Worm (Caenorhabditis elegans) whole organism, L2 larva: ENCODE measurements around the gene pfd-1.

Experiments
- C34F6.9 ChIP-seq: fragments of 150-350 bp; optimal IDR thresholded peaks from 2 replicates; lab custom pipeline; 2014; ENCODE audit warnings: missing biosample characterization, missing genetic modification characterization
- F13H6.1 ChIP-seq: sonication (generic microtip); optimal IDR thresholded peaks from 2 replicates; lab custom pipeline; 2016; ENCODE audit warnings: missing genetic modification characterization, missing compliant biosample characterization
- Y55F3AM.14 ChIP-seq: fragments of 200-800 bp; sonication (Bioruptor generic); optimal IDR thresholded peaks from 2 replicates; lab custom pipeline; 2018; ENCODE audit warnings: mild to moderate bottlenecking, missing genetic modification characterization, missing compliant biosample characterization
- alr-1 ChIP-seq: fragments of 150-350 bp; optimal IDR thresholded peaks from 2 replicates; lab custom pipeline; 2014; ENCODE audit warnings: missing biosample characterization, missing genetic modification characterization
- aly-2 ChIP-seq: fragments of 150-350 bp; optimal IDR thresholded peaks from 2 replicates; lab custom pipeline; 2014; ENCODE audit warnings: missing biosample characterization, missing genetic modification characterization
- ama-1 ChIP-seq: fragments of 150-350 bp; optimal IDR thresholded peaks from 2 replicates; lab custom pipeline; 2018; ENCODE audit warnings: inconsistent platforms
- ceh-16 ChIP-seq: fragments of 150-350 bp; optimal IDR thresholded peaks from 2 replicates; lab custom pipeline; 2014; ENCODE audit warnings: missing biosample characterization, missing genetic modification characterization
- ceh-82 ChIP-seq: fragments of 150-350 bp; optimal IDR thresholded peaks from 2 replicates; lab custom pipeline; 2014; ENCODE audit warnings: missing biosample characterization, missing genetic modification characterization
- crh-2 ChIP-seq: sonication (generic microtip); optimal IDR thresholded peaks from 2 replicates; lab custom pipeline; 2017; ENCODE audit warnings: missing biosample characterization, missing genetic modification characterization
- dmd-4 ChIP-seq: sonication (generic microtip); optimal IDR thresholded peaks from 2 replicates; lab custom pipeline; 2017; ENCODE audit warnings: missing biosample characterization, missing genetic modification characterization
- egl-27 ChIP-seq: sonication (generic microtip); optimal IDR thresholded peaks from 3 replicates; lab custom pipeline; 2017; ENCODE audit warnings: missing biosample characterization, missing genetic modification reagents, missing genetic modification characterization
- elt-1 ChIP-seq: fragments of 150-350 bp; optimal IDR thresholded peaks from 2 replicates; lab custom pipeline; 2014; ENCODE audit warnings: missing biosample characterization, missing genetic modification characterization
- fos-1 ChIP-seq: fragments of 150-350 bp; optimal IDR thresholded peaks from 2 replicates; lab custom pipeline; 2014; ENCODE audit warnings: missing biosample characterization, missing genetic modification characterization
- lin-13 ChIP-seq: fragments of 150-350 bp; optimal IDR thresholded peaks from 2 replicates; lab custom pipeline; 2014; ENCODE audit warnings: missing biosample characterization, missing genetic modification reagents, missing genetic modification characterization
- lsy-2 ChIP-seq, 2 experiments: fragments of 150-350 bp in 1 of 2; sonication (generic microtip) in 1 of 2; optimal IDR thresholded peaks; 2 replicates each; lab custom pipeline; 2014 to 2017; ENCODE audit warnings: missing biosample characterization in 2 of 2, missing genetic modification characterization in 2 of 2
- mab-5 ChIP-seq: fragments of 150-350 bp; optimal IDR thresholded peaks from 2 replicates; lab custom pipeline; 2014; ENCODE audit warnings: missing biosample characterization, missing genetic modification characterization
- mbf-1 ChIP-seq: sonication (generic microtip); optimal IDR thresholded peaks from 2 replicates; lab custom pipeline; 2017; ENCODE audit warnings: missing biosample characterization, missing genetic modification characterization
- mdl-1 ChIP-seq, 2 experiments: fragments of 150-350 bp in 1 of 2; sonication (generic microtip) in 1 of 2; optimal IDR thresholded peaks; 2 replicates each; lab custom pipeline; 2017; ENCODE audit warnings: missing biosample characterization in 2 of 2, missing genetic modification characterization in 2 of 2
- nhr-10 ChIP-seq: sonication (generic microtip); optimal IDR thresholded peaks from 2 replicates; lab custom pipeline; 2017; ENCODE audit warnings: missing biosample characterization, missing genetic modification characterization
- nhr-12 ChIP-seq: fragments of 150-350 bp; optimal IDR thresholded peaks from 2 replicates; lab custom pipeline; 2014; ENCODE audit warnings: missing biosample characterization, missing genetic modification characterization
- nhr-237 ChIP-seq: fragments of 150-350 bp; optimal IDR thresholded peaks from 2 replicates; lab custom pipeline; 2014; ENCODE audit warnings: missing biosample characterization, missing genetic modification characterization
- nhr-25 ChIP-seq: fragments of 150-350 bp; sonication (generic microtip); optimal IDR thresholded peaks from 3 replicates; lab custom pipeline; 2014; ENCODE audit warnings: missing biosample characterization, missing genetic modification characterization
- nhr-6 ChIP-seq: fragments of 150-350 bp; optimal IDR thresholded peaks from 2 replicates; lab custom pipeline; 2014; ENCODE audit warnings: missing biosample characterization, missing genetic modification characterization
- nhr-77 ChIP-seq: fragments of 150-350 bp; optimal IDR thresholded peaks from 2 replicates; lab custom pipeline; 2014; ENCODE audit warnings: missing biosample characterization, missing genetic modification characterization
- peb-1 ChIP-seq: fragments of 150-350 bp; optimal IDR thresholded peaks from 2 replicates; lab custom pipeline; 2014; ENCODE audit warnings: missing biosample characterization, missing genetic modification characterization
- sma-3 ChIP-seq: sonication (generic microtip); optimal IDR thresholded peaks from 2 replicates; lab custom pipeline; 2016; ENCODE audit warnings: missing genetic modification reagents, missing genetic modification characterization, missing compliant biosample characterization
- sma-9 ChIP-seq, 2 experiments: fragments of 150-350 bp in 1 of 2; sonication (generic microtip) in 1 of 2; optimal IDR thresholded peaks; 2 replicates each; lab custom pipeline; 2014 to 2016; ENCODE audit warnings: missing genetic modification characterization in 2 of 2, mild to moderate bottlenecking in 1 of 2, missing biosample characterization in 1 of 2, missing compliant biosample characterization in 1 of 2, missing genetic modification reagents in 1 of 2, moderate library complexity in 1 of 2
- snpc-4 ChIP-seq: fragments of 150-350 bp; optimal IDR thresholded peaks from 2 replicates; lab custom pipeline; 2014; ENCODE audit warnings: missing biosample characterization, missing genetic modification characterization
- unc-39 ChIP-seq: fragments of 150-350 bp; optimal IDR thresholded peaks from 2 replicates; lab custom pipeline; 2014; ENCODE audit warnings: missing biosample characterization, missing genetic modification characterization
- unc-55 ChIP-seq: fragments of 150-350 bp; sonication (generic microtip); optimal IDR thresholded peaks from 3 replicates; lab custom pipeline; 2014; ENCODE audit warnings: missing biosample characterization, missing genetic modification reagents, missing genetic modification characterization
- zag-1 ChIP-seq: fragments of 150-350 bp; optimal IDR thresholded peaks from 2 replicates; lab custom pipeline; 2014; ENCODE audit warnings: missing biosample characterization, missing genetic modification characterization
- ztf-1 ChIP-seq: fragments of 200-800 bp; sonication (Bioruptor generic); conservative IDR thresholded peaks from 2 replicates; pipeline ENCODE4 v1.3.6; 2022; ENCODE audit warnings: missing genetic modification characterization, missing compliant biosample characterization
- ztf-11 ChIP-seq: sonication (generic microtip); optimal IDR thresholded peaks from 2 replicates; lab custom pipeline; 2017; ENCODE audit warnings: missing biosample characterization, missing genetic modification characterization
- ztf-4 ChIP-seq: fragments of 150-350 bp; optimal IDR thresholded peaks from 2 replicates; lab custom pipeline; 2014; ENCODE audit warnings: missing biosample characterization, missing genetic modification characterization

The pfd-1 gene

DNA sequence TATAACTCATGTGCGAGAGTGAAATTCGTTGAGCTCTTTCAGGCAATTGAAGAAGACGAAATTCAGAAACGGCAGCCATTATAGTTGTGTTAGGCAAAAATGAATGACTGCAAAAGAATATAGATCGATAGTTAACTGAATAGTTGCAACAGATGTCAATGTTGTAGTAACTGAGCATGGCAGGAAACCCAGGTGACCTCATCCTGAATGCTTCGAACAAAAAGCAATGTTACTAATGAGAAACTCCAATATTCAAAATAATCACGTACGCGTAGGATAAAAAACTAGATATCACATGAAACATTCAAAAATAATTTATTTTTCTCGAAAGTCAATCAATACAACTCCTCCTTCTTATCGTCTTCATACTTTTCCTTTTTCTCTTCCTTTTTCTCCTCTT lies 12.5 kb downstream of the pfd-1 start, which contains the start of gene fbxb-9:
TSS of gene fbxb-9 (minus strand) at position 101 of the 400 bp plus-strand sequence.
- TF ChIP-seq ztf-1 (GFP tag; lab: Robert Waterston, UW) (no peak), peb-1 (tag; lab: Kevin White, UChicago) (no peak), lsy-2 (tag; optimal IDR thresholded peaks at IDR 0.05; lab: Kevin White, UChicago) (no peak), unc-55 (GFP tag; lab: Kevin White, UChicago) (no peak), mbf-1 (tag; lab: Kevin White, UChicago) (no peak), snpc-4 (tag; lab: Kevin White, UChicago) (no peak), lin-13 (GFP tag; lab: Kevin White, UChicago) (no peak), elt-1 (tag; lab: Kevin White, UChicago) (no peak)

DNA sequence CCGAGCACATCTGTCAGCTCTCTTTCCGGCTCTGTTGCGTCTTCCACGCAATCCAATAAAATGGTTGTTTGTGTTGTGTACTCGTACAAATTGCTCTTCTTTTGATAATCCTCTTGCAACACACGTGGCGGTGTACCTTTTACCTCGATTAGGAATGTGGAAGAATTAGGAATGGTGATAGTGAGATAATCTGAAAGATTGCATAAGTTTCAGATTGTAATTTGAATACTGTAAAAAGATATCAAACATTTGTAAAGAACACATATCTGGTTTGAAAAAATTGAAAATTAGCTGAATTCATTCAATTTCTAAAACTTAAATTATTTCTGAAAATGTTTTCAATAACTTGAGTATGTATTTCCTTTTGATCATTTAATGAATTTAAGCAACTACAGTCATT lies 14.9 kb downstream of the pfd-1 start, which contains the start of gene C08F8.6:
TSS of gene C08F8.6 (minus strand) at position 101 of the 400 bp plus-strand sequence.
- TF ChIP-seq crh-2 (tag; lab: Kevin White, UChicago) (no peak), nhr-25 (no peak), peb-1 (tag; lab: Kevin White, UChicago) (no peak), nhr-237 (tag; lab: Kevin White, UChicago) (no peak), ztf-11 (no peak), nhr-77 (no peak)

- TF ChIP-seq C34F6.9 (tag; lab: Kevin White, UChicago), result no peak
- TF ChIP-seq alr-1 (tag; lab: Kevin White, UChicago), result no peak
- TF ChIP-seq unc-55 (GFP tag; lab: Kevin White, UChicago), result no peak
- no peak for TF ChIP-seq unc-39 (tag; lab: Kevin White, UChicago)
- no peak for TF ChIP-seq ceh-16 (tag; lab: Kevin White, UChicago)
- no peak for TF ChIP-seq mab-5 (tag; lab: Kevin White, UChicago)
- no peak for TF ChIP-seq zag-1
- no peak for TF ChIP-seq aly-2 (tag; lab: Kevin White, UChicago)
Measured at ce11 chrIV:11169652-11170051, 19.7 kb downstream of the pfd-1 start, which contains the start of gene nhr-67. TSS of gene nhr-67 (plus strand) at chrIV:11169748.

ce11 chrIV:11174772-11175171 lies 24.9 kb downstream of the pfd-1 start:
- no peak for TF ChIP-seq nhr-12 (tag; lab: Kevin White, UChicago)
- TF ChIP-seq fos-1 (tag; lab: Kevin White, UChicago), result peak; percentile 1
- no peak for TF ChIP-seq Y55F3AM.14 (GFP tag; lab: Kevin White, UChicago)
- TF ChIP-seq egl-27 (tag; lab: Kevin White, UChicago), result no peak
- TF ChIP-seq sma-3 (GFP tag; lab: Kevin White, UChicago), result peak; percentile 29

DNA sequence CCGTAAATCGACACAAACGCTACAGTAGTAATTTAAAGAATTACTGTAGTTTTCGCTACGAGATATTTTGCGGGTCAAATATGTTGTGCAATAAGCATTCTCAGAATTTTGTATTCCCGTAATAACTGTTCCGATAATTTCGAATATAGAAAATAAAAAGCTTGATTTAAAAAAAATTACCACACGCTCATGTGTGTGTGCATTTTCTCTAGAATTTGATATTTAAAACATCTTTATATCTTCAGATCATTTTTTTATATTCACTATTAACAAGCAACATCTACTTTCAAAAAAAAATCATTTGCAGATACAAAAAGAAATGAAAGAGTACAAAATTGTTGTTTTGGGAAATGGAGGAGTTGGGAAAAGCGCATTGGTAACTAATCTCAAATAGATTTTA lies 27.1 kb downstream of the pfd-1 start, which contains the start of gene rap-3:
TSS of gene rap-3 (plus strand) at position 301 of the 400 bp plus-strand sequence.
- TF ChIP-seq F13H6.1 (no peak), ztf-1 (GFP tag; lab: Robert Waterston, UW) (no peak), zag-1 (no peak), lsy-2 (tag; optimal IDR thresholded peaks at IDR 0.05; lab: Kevin White, UChicago) (no peak), sma-9 (GFP tag; optimal IDR thresholded peaks at IDR 0.05; lab: Kevin White, UChicago) (no peak), sma-9 (tag; optimal IDR thresholded peaks at IDR 0.05; lab: Kevin White, UChicago) (no peak), ceh-16 (tag; lab: Kevin White, UChicago) (no peak), alr-1 (tag; lab: Kevin White, UChicago) (no peak), elt-1 (tag; lab: Kevin White, UChicago) (no peak), sma-3 (GFP tag; lab: Kevin White, UChicago) (no peak), mab-5 (tag; lab: Kevin White, UChicago) (no peak), nhr-6 (tag; lab: Kevin White, UChicago) (no peak), ztf-4 (tag; lab: Kevin White, UChicago) (no peak)

DNA sequence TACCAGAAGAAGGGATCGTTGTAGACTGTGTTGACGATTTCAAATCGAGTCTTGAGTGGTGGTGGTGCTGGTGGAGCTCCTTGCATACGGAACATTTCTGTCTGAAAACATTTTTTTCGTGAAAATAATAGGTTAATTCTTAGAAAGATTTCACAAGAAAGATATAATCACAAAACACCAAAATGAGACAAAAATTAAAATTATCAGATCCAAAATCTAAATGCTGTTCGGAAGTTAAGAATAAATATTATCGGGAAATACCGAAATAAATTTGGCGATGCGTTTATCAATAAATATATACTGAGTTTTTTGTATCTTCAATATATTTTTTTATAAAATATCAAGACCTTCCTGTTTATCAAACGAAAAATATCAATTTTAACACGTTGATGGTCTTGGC lies 28.6 kb downstream of the pfd-1 start, which contains the start of gene C08F8.9:
TSS of gene C08F8.9 (minus strand) at position 101 of the 400 bp plus-strand sequence.
- TF ChIP-seq alr-1 (tag; lab: Kevin White, UChicago) (no peak), unc-55 (GFP tag; lab: Kevin White, UChicago) (no peak), nhr-77 (no peak), ama-1 (lab: Kevin White, UChicago) (no peak), nhr-10 (tag; lab: Kevin White, UChicago) (no peak), ceh-82 (no peak), dmd-4 (tag; lab: Kevin White, UChicago) (no peak), ztf-11 (no peak), mdl-1 (tag; optimal IDR thresholded peaks at IDR 0.05; lab: Kevin White, UChicago) (no peak), nhr-6 (tag; lab: Kevin White, UChicago) (no peak), sma-3 (GFP tag; lab: Kevin White, UChicago) (no peak), nhr-12 (tag; lab: Kevin White, UChicago) (no peak)
